Worm (Caenorhabditis elegans) whole organism, midembryonic: ENCODE results near the gene oac-30.

Source experiments
- cog-1 ChIP-seq: sonication (generic microtip); optimal IDR thresholded peaks from 2 replicates; lab custom pipeline; 2016; ENCODE audit warnings: missing genetic modification characterization, missing compliant biosample characterization
- flt-1 ChIP-seq: fragments of 200-800 bp; sonication (Bioruptor generic); IDR thresholded peaks from 2 replicates; pipeline ENCODE4 v1.3.6; 2022; ENCODE audit warnings: missing genetic modification characterization, missing compliant biosample characterization
- klf-2 ChIP-seq: fragments of 200-800 bp; sonication (Bioruptor generic); conservative IDR thresholded peaks from 2 replicates; pipeline ENCODE4 v1.3.6; 2022; ENCODE audit warnings: missing genetic modification reagents, missing genetic modification characterization, missing compliant biosample characterization

ce11 chrII:1256742-1257141, 9.9 kb downstream of the oac-30 start:
- no peak for TF ChIP-seq cog-1 (tag; lab: Kevin White, UChicago)
- no peak for TF ChIP-seq klf-2
- no peak for TF ChIP-seq flt-1 (GFP tag; lab: Robert Waterston, UW)
